Fruit fly (Drosophila melanogaster) whole organism, embryonic: ENCODE results near the gene CG13127.

Experiments used
- Adf1 ChIP-seq: fragments of 200-800 bp; sonication (Bioruptor generic); IDR thresholded peaks from 2 replicates; pipeline ENCODE4 v1.3.6; 2022; ENCODE audit warnings: missing biosample characterization, missing genetic modification characterization
- Bteb2 ChIP-seq: fragments of 200-800 bp; sonication (Bioruptor generic); optimal IDR thresholded peaks from 2 replicates; lab custom pipeline; 2016; ENCODE audit warnings: missing biosample characterization, missing genetic modification characterization
- CG10147 ChIP-seq: fragments of 200-800 bp; sonication (Bioruptor generic); optimal IDR thresholded peaks from 2 replicates; lab custom pipeline; 2019; ENCODE audit warnings: missing biosample characterization, mild to moderate bottlenecking, missing genetic modification characterization, moderate library complexity
- CG10431 ChIP-seq: fragments of 200-800 bp; sonication (Bioruptor generic); optimal IDR thresholded peaks from 3 replicates; lab custom pipeline; 2018; ENCODE audit warnings: missing biosample characterization, mild to moderate bottlenecking, missing genetic modification characterization
- CG11247 ChIP-seq: fragments of 200-800 bp; sonication (Bioruptor generic); IDR thresholded peaks from 2 replicates; pipeline ENCODE4 v1.3.6; 2022; ENCODE audit warnings: missing biosample characterization, missing genetic modification characterization
- CG13624 ChIP-seq: fragments of 200-800 bp; sonication (Bioruptor generic); optimal IDR thresholded peaks from 2 replicates; lab custom pipeline; 2016; ENCODE audit warnings: missing biosample characterization, missing genetic modification characterization
- CG14441 ChIP-seq: fragments of 200-800 bp; sonication (Bioruptor generic); IDR thresholded peaks from 2 replicates; pipeline ENCODE4 v1.3.6; 2022; ENCODE audit warnings: missing biosample characterization, missing genetic modification characterization
- CG15269 ChIP-seq: fragments of 200-800 bp; sonication (Bioruptor generic); optimal IDR thresholded peaks from 2 replicates; lab custom pipeline; 2018; ENCODE audit warnings: missing biosample characterization, mild to moderate bottlenecking, missing genetic modification characterization, moderate library complexity
- CG15479 ChIP-seq: fragments of 200-800 bp; sonication (Bioruptor generic); optimal IDR thresholded peaks from 3 replicates; lab custom pipeline; 2019; ENCODE audit warnings: missing biosample characterization, mild to moderate bottlenecking, missing genetic modification characterization, moderate library complexity
- CG18764 ChIP-seq: fragments of 200-800 bp; sonication (Bioruptor generic); optimal IDR thresholded peaks from 3 replicates; lab custom pipeline; 2016; ENCODE audit warnings: missing biosample characterization, missing genetic modification characterization
- CG2889 ChIP-seq: fragments of 200-800 bp; sonication (Bioruptor generic); IDR thresholded peaks from 3 replicates; pipeline ENCODE4 v1.3.6; 2022; ENCODE audit warnings: missing biosample characterization, missing genetic modification characterization
- CG3065 ChIP-seq: fragments of 200-800 bp; sonication (Bioruptor generic); optimal IDR thresholded peaks from 2 replicates; lab custom pipeline; 2016; ENCODE audit warnings: missing biosample characterization, missing genetic modification characterization
- CG43689 ChIP-seq: fragments of 200-800 bp; sonication (Bioruptor generic); IDR thresholded peaks from 2 replicates; pipeline ENCODE4 v1.3.6; 2022; ENCODE audit warnings: missing biosample characterization, missing genetic modification characterization
- CG4707 ChIP-seq: fragments of 200-800 bp; sonication (Bioruptor generic); optimal IDR thresholded peaks from 2 replicates; lab custom pipeline; 2018; ENCODE audit warnings: missing biosample characterization, mild to moderate bottlenecking, missing genetic modification characterization, moderate library complexity
- CG6791 ChIP-seq: fragments of 200-800 bp; sonication (Bioruptor generic); IDR thresholded peaks from 3 replicates; pipeline ENCODE4 v1.3.6; 2022; ENCODE audit warnings: missing biosample characterization, missing genetic modification characterization; ENCODE audit not compliant: partially characterized antibody
- CG9609 ChIP-seq: fragments of 200-800 bp; sonication (Bioruptor generic); optimal IDR thresholded peaks from 3 replicates; lab custom pipeline; 2016; ENCODE audit warnings: missing biosample characterization, missing genetic modification characterization
- Drgx ChIP-seq: fragments of 200-800 bp; sonication (Bioruptor generic); IDR thresholded peaks from 2 replicates; pipeline ENCODE4 v1.3.6; 2022; ENCODE audit warnings: missing biosample characterization, missing genetic modification characterization
- HHEX ChIP-seq: fragments of 200-800 bp; sonication (Bioruptor generic); optimal IDR thresholded peaks from 3 replicates; lab custom pipeline; 2017; ENCODE audit warnings: missing biosample characterization, mild to moderate bottlenecking, missing genetic modification characterization, missing genetic modification reagents
- HLH3B ChIP-seq: fragments of 200-800 bp; sonication (Bioruptor generic); IDR thresholded peaks from 2 replicates; pipeline ENCODE4 v1.3.6; 2022; ENCODE audit warnings: missing biosample characterization, missing genetic modification characterization
- MTF-1 ChIP-seq: fragments of 200-800 bp; sonication (Bioruptor generic); optimal IDR thresholded peaks from 2 replicates; lab custom pipeline; 2018; ENCODE audit warnings: missing biosample characterization, mild to moderate bottlenecking, missing genetic modification characterization, borderline replicate concordance
- Max ChIP-seq: fragments of 200-800 bp; sonication (Bioruptor generic); optimal IDR thresholded peaks from 2 replicates; lab custom pipeline; 2016; ENCODE audit warnings: missing biosample characterization, mild to moderate bottlenecking, missing genetic modification characterization
- Neu2 ChIP-seq: fragments of 200-800 bp; sonication (Bioruptor generic); optimal IDR thresholded peaks from 3 replicates; lab custom pipeline; 2016; ENCODE audit warnings: missing biosample characterization, missing genetic modification characterization, borderline replicate concordance
- Six4 ChIP-seq: fragments of 200-800 bp; sonication (Bioruptor generic); optimal IDR thresholded peaks from 2 replicates; lab custom pipeline; 2016; ENCODE audit warnings: missing biosample characterization, missing genetic modification characterization
- Sry-β ChIP-seq: fragments of 200-800 bp; sonication (Bioruptor generic); optimal IDR thresholded peaks from 2 replicates; lab custom pipeline; 2018; ENCODE audit warnings: missing biosample characterization, mild to moderate bottlenecking, missing genetic modification characterization, moderate library complexity
- Taf1 ChIP-seq: fragments of 200-800 bp; sonication (Bioruptor generic); IDR thresholded peaks from 2 replicates; pipeline ENCODE4 v1.3.6; 2022; ENCODE audit warnings: missing biosample characterization, missing genetic modification characterization
- ab ChIP-seq: fragments of 200-800 bp; sonication (Bioruptor generic); optimal IDR thresholded peaks from 2 replicates; lab custom pipeline; 2016; ENCODE audit warnings: missing biosample characterization, missing genetic modification characterization
- ac ChIP-seq: fragments of 200-800 bp; sonication (Bioruptor generic); optimal IDR thresholded peaks from 3 replicates; lab custom pipeline; 2017; ENCODE audit warnings: missing biosample characterization, mild to moderate bottlenecking, missing genetic modification characterization
- al ChIP-seq: fragments of 200-800 bp; sonication (Bioruptor generic); IDR thresholded peaks from 2 replicates; pipeline ENCODE4 v1.3.6; 2022; ENCODE audit warnings: missing biosample characterization, missing genetic modification characterization
- ara ChIP-seq: fragments of 200-800 bp; sonication (Bioruptor generic); IDR thresholded peaks from 2 replicates; pipeline ENCODE4 v1.3.6; 2022; ENCODE audit warnings: missing biosample characterization, missing genetic modification characterization
- ato ChIP-seq: fragments of 200-800 bp; sonication (Bioruptor generic); IDR thresholded peaks from 2 replicates; pipeline ENCODE4 v1.3.6; 2022; ENCODE audit warnings: missing biosample characterization, missing genetic modification characterization; ENCODE audit not compliant: partially characterized antibody
- bsh ChIP-seq, 2 experiments: fragments of 200-800 bp; sonication (Bioruptor generic); optimal IDR thresholded peaks; 2 replicates each; lab custom pipeline; 2017 to 2018; ENCODE audit warnings: mild to moderate bottlenecking in 2 of 2, missing biosample characterization in 2 of 2, missing genetic modification characterization in 2 of 2, moderate library complexity in 1 of 2
- caup ChIP-seq: fragments of 200-800 bp; sonication (Bioruptor generic); optimal IDR thresholded peaks from 3 replicates; lab custom pipeline; 2017; ENCODE audit warnings: missing biosample characterization, mild to moderate bottlenecking, missing genetic modification characterization, moderate library complexity; ENCODE audit not compliant: severe bottlenecking
- cwo ChIP-seq: fragments of 200-800 bp; sonication (Bioruptor generic); optimal IDR thresholded peaks from 3 replicates; lab custom pipeline; 2017; ENCODE audit warnings: missing biosample characterization, missing genetic modification characterization, mild to moderate bottlenecking, moderate library complexity, missing genetic modification reagents
- dm ChIP-seq: fragments of 200-800 bp; sonication (Bioruptor generic); optimal IDR thresholded peaks from 3 replicates; lab custom pipeline; 2016; ENCODE audit warnings: missing biosample characterization, missing genetic modification characterization
- esg ChIP-seq: fragments of 200-800 bp; sonication (Bioruptor generic); conservative IDR thresholded peaks from 2 replicates; pipeline ENCODE4 v1.3.6; 2022; ENCODE audit warnings: missing biosample characterization, missing genetic modification characterization
- fd3F ChIP-seq: fragments of 200-800 bp; sonication (Bioruptor generic); optimal IDR thresholded peaks from 2 replicates; lab custom pipeline; 2018; ENCODE audit warnings: missing biosample characterization, mild to moderate bottlenecking, missing genetic modification characterization, moderate library complexity
- gcm ChIP-seq: fragments of 200-800 bp; sonication (Bioruptor generic); optimal IDR thresholded peaks from 2 replicates; lab custom pipeline; 2019; ENCODE audit warnings: missing biosample characterization, mild to moderate bottlenecking, missing genetic modification characterization, moderate library complexity
- gem ChIP-seq: fragments of 200-800 bp; sonication (Bioruptor generic); optimal IDR thresholded peaks from 2 replicates; lab custom pipeline; 2019; ENCODE audit warnings: missing biosample characterization, mild to moderate bottlenecking, missing genetic modification characterization, moderate library complexity
- gt ChIP-seq: fragments of 200-800 bp; sonication (Bioruptor generic); IDR thresholded peaks from 2 replicates; pipeline ENCODE4 v1.3.6; 2022; ENCODE audit warnings: missing biosample characterization, missing genetic modification characterization
- lbe ChIP-seq: fragments of 200-800 bp; sonication (Bioruptor generic); optimal IDR thresholded peaks from 2 replicates; lab custom pipeline; 2016; ENCODE audit warnings: missing biosample characterization, mild to moderate bottlenecking, missing genetic modification characterization
- lmd ChIP-seq: fragments of 200-800 bp; sonication (Bioruptor generic); IDR thresholded peaks from 2 replicates; pipeline ENCODE4 v1.3.6; 2022; ENCODE audit warnings: missing biosample characterization, missing genetic modification characterization
- nau ChIP-seq: fragments of 200-800 bp; sonication (Bioruptor generic); optimal IDR thresholded peaks from 3 replicates; lab custom pipeline; 2017; ENCODE audit warnings: missing biosample characterization, mild to moderate bottlenecking, missing genetic modification characterization, missing genetic modification reagents
- nerfin-2 ChIP-seq: fragments of 200-800 bp; sonication (Bioruptor generic); IDR thresholded peaks from 2 replicates; pipeline ENCODE4 v1.3.6; 2022; ENCODE audit warnings: missing biosample characterization, missing genetic modification characterization; ENCODE audit not compliant: partially characterized antibody
- nom ChIP-seq: fragments of 200-800 bp; sonication (Bioruptor generic); optimal IDR thresholded peaks from 2 replicates; lab custom pipeline; 2017; ENCODE audit warnings: missing biosample characterization, missing genetic modification characterization, mild to moderate bottlenecking, moderate library complexity, missing genetic modification reagents
- onecut ChIP-seq: fragments of 200-800 bp; sonication (Bioruptor generic); IDR thresholded peaks from 2 replicates; pipeline ENCODE4 v1.3.6; 2022; ENCODE audit warnings: missing biosample characterization, missing genetic modification characterization
- pfk ChIP-seq: fragments of 200-800 bp; sonication (Bioruptor generic); optimal IDR thresholded peaks from 2 replicates; lab custom pipeline; 2018; ENCODE audit warnings: missing biosample characterization, mild to moderate bottlenecking, missing genetic modification characterization, moderate library complexity
- phol ChIP-seq: fragments of 200-800 bp; sonication (Bioruptor generic); optimal IDR thresholded peaks from 3 replicates; lab custom pipeline; 2018; ENCODE audit warnings: missing biosample characterization, mild to moderate bottlenecking, missing genetic modification characterization, moderate library complexity
- salm ChIP-seq: fragments of 200-800 bp; sonication (Bioruptor generic); optimal IDR thresholded peaks from 2 replicates; lab custom pipeline; 2018; ENCODE audit warnings: missing biosample characterization, mild to moderate bottlenecking, missing genetic modification characterization
- sim ChIP-seq: fragments of 200-800 bp; sonication (Bioruptor generic); IDR thresholded peaks from 2 replicates; pipeline ENCODE4 v1.3.6; 2022; ENCODE audit warnings: missing biosample characterization, missing genetic modification characterization
- sna ChIP-seq: fragments of 200-800 bp; sonication (Bioruptor generic); IDR thresholded peaks from 2 replicates; pipeline ENCODE4 v1.3.6; 2022; ENCODE audit warnings: missing biosample characterization, missing genetic modification characterization; ENCODE audit not compliant: partially characterized antibody

The CG13127 gene

dm6 chr2L:10057236-10057635 lies 30.8 kb downstream of the CG13127 start (continued):
- TF ChIP-seq CG11247 (GFP tag; lab: Robert Waterston, UW), result peak; percentile 77
- TF ChIP-seq lmd (GFP tag; lab: Robert Waterston, UW), result peak; percentile 83
- TF ChIP-seq pfk (GFP tag; lab: Kevin White, UChicago), result no peak
- peak; percentile 57 for TF ChIP-seq fd3F (GFP tag; lab: Kevin White, UChicago)
- peak; percentile 40 for TF ChIP-seq CG13624
- no peak for TF ChIP-seq ab (GFP tag; lab: Kevin White, UChicago)
- TF ChIP-seq ac, result peak; percentile 19
- TF ChIP-seq HHEX, result peak; percentile 60
- TF ChIP-seq CG4707, result no peak
- peak; percentile 6 for TF ChIP-seq Bteb2
- peak; percentile 51 for TF ChIP-seq Max
- peak; percentile 85 for TF ChIP-seq HLH3B
- TF ChIP-seq Taf1 (GFP tag; lab: Robert Waterston, UW), result no peak
- peak; percentile 38 for TF ChIP-seq caup (GFP tag; lab: Kevin White, UChicago)
- TF ChIP-seq sna (GFP tag; lab: Robert Waterston, UW), result no peak
- TF ChIP-seq CG43689 (GFP tag; lab: Robert Waterston, UW), result no peak
- peak; percentile 69 for TF ChIP-seq Six4
- 0 out of 2 replicates have a peak, but pooled peaks have one; percentile 35 for TF ChIP-seq al (GFP tag; lab: Robert Waterston, UW)
- TF ChIP-seq MTF-1 (GFP tag; lab: Kevin White, UChicago), result peak; percentile 39
- TF ChIP-seq CG9609, result peak; percentile 53
- no peak for TF ChIP-seq salm
- TF ChIP-seq CG15479 (GFP tag; lab: Kevin White, UChicago), result no peak
- TF ChIP-seq Drgx (GFP tag; lab: Robert Waterston, UW), result peak; percentile 97
- TF ChIP-seq Sry-β, result no peak
- peak; percentile 58; the same call in 2 of the 3 replicates for TF ChIP-seq CG2889
- TF ChIP-seq CG14441, result peak; percentile 85
- peak; percentile 72 for TF ChIP-seq onecut (GFP tag; lab: Robert Waterston, UW)
- no peak for TF ChIP-seq gcm (GFP tag; lab: Kevin White, UChicago)
- peak; percentile 91 for TF ChIP-seq nom (GFP tag; lab: Kevin White, UChicago)
- TF ChIP-seq Neu2, result peak; percentile 27
- peak; percentile 12 for TF ChIP-seq cwo (GFP tag; lab: Kevin White, UChicago)
- peak; percentile 89 for TF ChIP-seq ara (GFP tag; lab: Robert Waterston, UW)
- no peak for TF ChIP-seq Adf1 (GFP tag; lab: Robert Waterston, UW)
- peak; percentile 74 for TF ChIP-seq gt (GFP tag; lab: Robert Waterston, UW)
- TF ChIP-seq CG10431, result no peak
- peak; percentile 36 for TF ChIP-seq CG18764 (GFP tag; lab: Kevin White, UChicago)
- TF ChIP-seq ato, result no peak
- peak; percentile 75 for TF ChIP-seq sim (GFP tag; lab: Robert Waterston, UW)
- peak; percentile 79 for TF ChIP-seq gem (tag; lab: Kevin White, UChicago)
- TF ChIP-seq nerfin-2 (GFP tag; lab: Robert Waterston, UW), result no peak
- peak; percentile 70 for TF ChIP-seq esg (GFP tag; lab: Robert Waterston, UW)
- peak; percentile 74 to 95 for TF ChIP-seq bsh (GFP tag; optimal IDR thresholded peaks at IDR 0.05; lab: Kevin White, UChicago)
- peak; percentile 50 for TF ChIP-seq CG15269 (tag; lab: Kevin White, UChicago)
- TF ChIP-seq CG6791, result 0 out of 3 replicates have a peak, but pooled peaks have one; percentile 13
- peak; percentile 88 for TF ChIP-seq lbe (GFP tag; lab: Kevin White, UChicago)
- peak; percentile 86 for TF ChIP-seq phol (tag; lab: Kevin White, UChicago)
- no peak for TF ChIP-seq dm (GFP tag; lab: Kevin White, UChicago)
- TF ChIP-seq CG3065 (GFP tag; lab: Kevin White, UChicago), result peak; percentile 32
- TF ChIP-seq nau (GFP tag; lab: Kevin White, UChicago), result peak; percentile 72
- no peak for TF ChIP-seq CG10147 (GFP tag; lab: Kevin White, UChicago)
